Worm (Caenorhabditis elegans): ENCODE measurements around the gene T07A5.1.
A peak's percentile ranks its signal among the peaks of the same experiment; 100 is the strongest.

Gene T07A5.1

DNA sequence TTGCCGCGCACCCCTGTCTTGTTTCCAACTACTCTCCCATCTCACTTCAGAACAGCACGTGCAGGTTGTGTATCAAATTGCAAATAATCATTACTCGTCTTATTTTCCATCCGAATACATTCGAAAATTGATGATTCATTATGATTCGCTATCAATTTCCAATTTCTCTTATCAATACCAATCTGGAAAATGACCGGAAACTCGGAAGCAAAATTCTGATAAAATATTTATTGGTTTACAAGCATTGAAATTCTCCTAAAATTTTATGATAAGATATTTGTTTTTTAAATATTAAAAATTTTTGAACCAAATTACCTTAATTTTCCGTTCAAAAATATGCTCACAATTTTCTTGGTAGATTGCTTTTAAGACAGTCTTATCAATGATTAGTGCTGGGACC, 702 bp downstream of the T07A5.1 start (continued):
- TF ChIP-seq jun-1 (tag; optimal IDR thresholded peaks at IDR 0.05) (no peak), saeg-2 (GFP tag; IDR thresholded peaks at IDR 0.05) (no peak), nhr-76 (tag; optimal IDR thresholded peaks at IDR 0.05) (no peak), nhr-48 (tag; optimal IDR thresholded peaks at IDR 0.05) (no peak), rbr-2 (tag; optimal IDR thresholded peaks at IDR 0.05) (no peak), dmd-8 (GFP tag; IDR thresholded peaks at IDR 0.05) (no peak), unc-39 (tag; optimal IDR thresholded peaks at IDR 0.05) (no peak), F26F4.8 (GFP tag; conservative IDR thresholded peaks at IDR 0.05) (no peak), ZK337.2 (GFP tag; IDR thresholded peaks at IDR 0.05) (no peak), hif-1 (tag; optimal IDR thresholded peaks at IDR 0.05) (no peak), nhr-102 (tag; optimal IDR thresholded peaks at IDR 0.05) (no peak), nhr-41 (GFP tag; IDR thresholded peaks at IDR 0.05) (no peak), gei-8 (GFP tag; optimal IDR thresholded peaks at IDR 0.05) (no peak), ceh-32 (tag; optimal IDR thresholded peaks at IDR 0.05; ENCODE audit: poor library complexity) (no peak), F10B5.3 (tag; optimal IDR thresholded peaks at IDR 0.05) (no peak), php-3 (GFP tag; IDR thresholded peaks at IDR 0.05) (0 out of 2 replicates have a peak, but pooled peaks have one; percentile 39), sdz-12 (GFP tag; optimal IDR thresholded peaks at IDR 0.05) (no peak), lin-29 (GFP tag; IDR thresholded peaks at IDR 0.05) (no peak), hlh-11 (tag; optimal IDR thresholded peaks at IDR 0.05) (no peak), pqm-1 (tag; optimal IDR thresholded peaks at IDR 0.05) (peak; percentile 58), madf-9 (GFP tag; conservative IDR thresholded peaks at IDR 0.05) (no peak), cey-2 (tag; optimal IDR thresholded peaks at IDR 0.05; ENCODE audit: borderline replicate concordance, insufficient read depth) (no peak), ama-1 (optimal IDR thresholded peaks at IDR 0.05) (no peak), skn-1 (tag; optimal IDR thresholded peaks at IDR 0.05) (no peak), mdt-29 (GFP tag; IDR thresholded peaks at IDR 0.05) (no peak), snpc-1.2 (GFP tag; IDR thresholded peaks at IDR 0.05) (no peak), set-16 (GFP tag; IDR thresholded peaks at IDR 0.05) (no peak)

- TF ChIP-seq unc-62 (GFP tag; optimal IDR thresholded peaks at IDR 0.05 in 1 of 2) (peak in 1 of 2 experiments; percentile 72), unc-62 (tag; optimal IDR thresholded peaks at IDR 0.05) (no peak), madf-9 (GFP tag; conservative IDR thresholded peaks at IDR 0.05) (no peak)
Measured at ce11 chrIII:10300078-10300477, 5.9 kb downstream of the T07A5.1 start, which contains the start of gene vglu-3. Gene vglu-3 (plus strand): TSS chrIII:10300378.

- no peak for TF ChIP-seq nhr-28 (tag; optimal IDR thresholded peaks at IDR 0.05)
- TF ChIP-seq unc-62 (GFP tag; optimal IDR thresholded peaks at IDR 0.05 in 1 of 2), result peak in 1 of 2 experiments; percentile 72
- no peak for TF ChIP-seq unc-62 (tag; optimal IDR thresholded peaks at IDR 0.05)
- 0 out of 2 replicates have a peak, but pooled peaks have one; percentile 12 for TF ChIP-seq ceh-20 (GFP tag; IDR thresholded peaks at IDR 0.05)
- TF ChIP-seq Y5F2A.4 (GFP tag; optimal IDR thresholded peaks at IDR 0.05), result no peak
- TF ChIP-seq php-3 (GFP tag; IDR thresholded peaks at IDR 0.05), result peak; percentile 23; the same call in 1 of the 2 replicates
Measured at ce11 chrIII:10296904-10297303, 9.1 kb downstream of the T07A5.1 start.

DNA sequence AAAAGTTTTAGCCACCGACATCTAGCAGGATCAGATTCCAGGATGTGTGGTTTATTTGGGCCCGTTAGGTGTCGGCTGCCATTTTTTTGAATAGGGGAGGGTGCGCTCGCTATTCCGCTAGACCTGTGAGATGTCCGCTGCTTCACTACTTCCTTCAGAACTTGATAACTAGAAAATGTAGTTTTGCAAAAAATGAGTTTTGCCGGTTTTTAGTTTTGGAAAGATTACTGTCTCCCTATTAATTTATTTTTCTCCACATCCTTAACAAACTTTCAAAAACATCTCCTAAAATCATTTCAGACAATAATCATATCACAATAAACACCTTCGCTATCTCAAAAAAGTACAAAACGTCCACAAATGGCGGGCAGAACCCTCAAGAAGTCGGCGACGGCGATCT, 11.2 kb downstream of the T07A5.1 start, which contains the start of gene vglu-2:
TSS of gene vglu-2 (plus strand) at position 301 of the 400 bp plus-strand sequence.
- no peak for TF ChIP-seq ZK337.2 (GFP tag; IDR thresholded peaks at IDR 0.05)
- TF ChIP-seq lin-29 (GFP tag; IDR thresholded peaks at IDR 0.05), result no peak
- no peak for TF ChIP-seq lin-15B (tag; optimal IDR thresholded peaks at IDR 0.05)
- no peak for TF ChIP-seq sdz-12 (GFP tag; optimal IDR thresholded peaks at IDR 0.05)
- no peak for TF ChIP-seq nhr-48 (tag; optimal IDR thresholded peaks at IDR 0.05)
- TF ChIP-seq egl-43 (GFP tag; IDR thresholded peaks at IDR 0.05), result no peak
- TF ChIP-seq nhr-77 (tag; optimal IDR thresholded peaks at IDR 0.05), result no peak
- TF ChIP-seq F49E8.2 (tag; optimal IDR thresholded peaks at IDR 0.05; ENCODE audit: borderline replicate concordance), result no peak
- no peak for TF ChIP-seq hlh-30 (tag; optimal IDR thresholded peaks at IDR 0.05; ENCODE audit: insufficient read depth)
- no peak for TF ChIP-seq aly-2 (tag; optimal IDR thresholded peaks at IDR 0.05)
- no peak for TF ChIP-seq madf-5 (GFP tag; IDR thresholded peaks at IDR 0.05)
- no peak for TF ChIP-seq snpc-4 (tag; optimal IDR thresholded peaks at IDR 0.05)
- no peak for TF ChIP-seq mes-2 (tag; optimal IDR thresholded peaks at IDR 0.05; ENCODE audit: poor library complexity, severe bottlenecking)
- TF ChIP-seq T20F7.1 (GFP tag; optimal IDR thresholded peaks at IDR 0.05), result no peak
